Fruit fly (Drosophila melanogaster) whole organism, embryonic: ENCODE data around the gene Srp9.
A peak's percentile ranks its signal among the peaks of the same experiment; 100 is the strongest.

ENCODE experiments used
- BtbVII ChIP-seq: fragments of 200-800 bp; sonication (Bioruptor generic); optimal IDR thresholded peaks from 3 replicates; lab custom pipeline; 2017; ENCODE audit warnings: missing biosample characterization, mild to moderate bottlenecking, missing genetic modification characterization
- CG10147 ChIP-seq: fragments of 200-800 bp; sonication (Bioruptor generic); optimal IDR thresholded peaks from 2 replicates; lab custom pipeline; 2019; ENCODE audit warnings: missing biosample characterization, mild to moderate bottlenecking, missing genetic modification characterization, moderate library complexity
- CG10267 ChIP-seq: fragments of 200-800 bp; sonication (Bioruptor generic); optimal IDR thresholded peaks from 2 replicates; lab custom pipeline; 2018; ENCODE audit warnings: missing biosample characterization, mild to moderate bottlenecking, missing genetic modification characterization, moderate library complexity
- CG10543 ChIP-seq: fragments of 200-800 bp; sonication (Bioruptor generic); optimal IDR thresholded peaks from 3 replicates; lab custom pipeline; 2017; ENCODE audit warnings: missing biosample characterization, mild to moderate bottlenecking, missing genetic modification characterization, moderate library complexity
- CG11695 ChIP-seq: fragments of 200-800 bp; sonication (Bioruptor generic); IDR thresholded peaks from 3 replicates; pipeline ENCODE4 v1.3.6; 2022; ENCODE audit warnings: missing biosample characterization, missing genetic modification characterization
- CG1233 ChIP-seq: fragments of 200-800 bp; sonication (Bioruptor generic); optimal IDR thresholded peaks from 4 replicates; lab custom pipeline; 2018; ENCODE audit warnings: missing biosample characterization, mild to moderate bottlenecking, missing genetic modification characterization
- CG13123 ChIP-seq: fragments of 200-800 bp; sonication (Bioruptor generic); optimal IDR thresholded peaks from 2 replicates; lab custom pipeline; 2016; ENCODE audit warnings: missing biosample characterization, missing genetic modification characterization
- CG15696 ChIP-seq: fragments of 200-800 bp; sonication (Bioruptor generic); optimal IDR thresholded peaks from 2 replicates; lab custom pipeline; 2019; ENCODE audit warnings: missing biosample characterization, mild to moderate bottlenecking, missing genetic modification characterization, moderate library complexity
- CG17359 ChIP-seq: fragments of 200-800 bp; sonication (Bioruptor generic); optimal IDR thresholded peaks from 3 replicates; lab custom pipeline; 2018; ENCODE audit warnings: missing biosample characterization, mild to moderate bottlenecking, missing genetic modification characterization, moderate library complexity
- CG18262 ChIP-seq: fragments of 200-800 bp; optimal IDR thresholded peaks from 3 replicates; lab custom pipeline; 2019; ENCODE audit warnings: missing biosample characterization, mild to moderate bottlenecking, missing genetic modification characterization, moderate library complexity
- CG18599 ChIP-seq: fragments of 200-800 bp; sonication (Bioruptor generic); optimal IDR thresholded peaks from 3 replicates; lab custom pipeline; 2017; ENCODE audit warnings: missing biosample characterization, missing genetic modification characterization, mild to moderate bottlenecking, moderate library complexity, missing genetic modification reagents
- CG18619 ChIP-seq: fragments of 200-800 bp; sonication (Bioruptor generic); optimal IDR thresholded peaks from 3 replicates; lab custom pipeline; 2017; ENCODE audit warnings: missing biosample characterization, mild to moderate bottlenecking, missing genetic modification characterization
- CG2712 ChIP-seq: fragments of 200-800 bp; optimal IDR thresholded peaks from 3 replicates; lab custom pipeline; 2019; ENCODE audit warnings: missing biosample characterization, mild to moderate bottlenecking, missing genetic modification characterization, moderate library complexity
- CG3726 ChIP-seq: fragments of 200-800 bp; sonication (Bioruptor generic); IDR thresholded peaks from 3 replicates; pipeline ENCODE4, ENCODE4 v1.3.6; 2022; ENCODE audit warnings: missing biosample characterization, missing genetic modification characterization
- CG3847 ChIP-seq: fragments of 200-800 bp; sonication (Bioruptor generic); IDR thresholded peaks from 2 replicates; pipeline ENCODE4 v1.3.6; 2022; ENCODE audit warnings: missing biosample characterization, missing genetic modification characterization
- CG7839 ChIP-seq: fragments of 200-800 bp; sonication (Bioruptor generic); optimal IDR thresholded peaks from 3 replicates; lab custom pipeline; 2018; ENCODE audit warnings: missing biosample characterization, mild to moderate bottlenecking, missing genetic modification characterization, moderate library complexity
- CG7928 ChIP-seq: fragments of 200-800 bp; sonication (Bioruptor generic); optimal IDR thresholded peaks from 2 replicates; lab custom pipeline; 2017; ENCODE audit warnings: missing biosample characterization, mild to moderate bottlenecking, missing genetic modification characterization
- Chrac-16 ChIP-seq: fragments of 200-800 bp; sonication (Bioruptor generic); optimal IDR thresholded peaks from 3 replicates; lab custom pipeline; 2016; ENCODE audit warnings: missing biosample characterization, missing genetic modification characterization
- Doc3 ChIP-seq: fragments of 200-800 bp; sonication (Bioruptor generic); IDR thresholded peaks from 3 replicates; pipeline ENCODE4 v1.3.6; 2022; ENCODE audit warnings: missing biosample characterization, missing genetic modification characterization; ENCODE audit not compliant: partially characterized antibody
- Hey ChIP-seq: fragments of 200-800 bp; sonication (Bioruptor generic); optimal IDR thresholded peaks from 3 replicates; lab custom pipeline; 2018; ENCODE audit warnings: missing biosample characterization, mild to moderate bottlenecking, missing genetic modification characterization
- HmgZ ChIP-seq: fragments of 200-800 bp; sonication (Bioruptor generic); optimal IDR thresholded peaks from 2 replicates; lab custom pipeline; 2018; ENCODE audit warnings: missing biosample characterization, mild to moderate bottlenecking, missing genetic modification characterization
- NK7.1 ChIP-seq: fragments of 200-800 bp; sonication (Bioruptor generic); optimal IDR thresholded peaks from 3 replicates; lab custom pipeline; 2016; ENCODE audit warnings: missing biosample characterization, missing genetic modification characterization
- PHDP ChIP-seq: fragments of 200-800 bp; sonication (Bioruptor generic); optimal IDR thresholded peaks from 3 replicates; lab custom pipeline; 2018; ENCODE audit warnings: missing biosample characterization, mild to moderate bottlenecking, missing genetic modification characterization, moderate library complexity
- Pdp1 ChIP-seq, 2 experiments: fragments of 200-800 bp; sonication (Bioruptor generic); optimal IDR thresholded peaks; 3 replicates each; lab custom pipeline; 2016; ENCODE audit warnings: missing biosample characterization in 2 of 2, missing genetic modification characterization in 2 of 2, mild to moderate bottlenecking in 1 of 2, moderate library complexity in 1 of 2
- Tbp ChIP-seq: fragments of >200 bp; optimal IDR thresholded peaks from 2 replicates; lab custom pipeline; 2018; ENCODE audit warnings: missing biosample characterization, missing genetic modification characterization
- amos ChIP-seq: fragments of 200-800 bp; sonication (Bioruptor generic); IDR thresholded peaks from 2 replicates; pipeline ENCODE4 v1.3.6; 2022; ENCODE audit warnings: missing biosample characterization, missing genetic modification characterization; ENCODE audit not compliant: partially characterized antibody
- ap ChIP-seq: fragments of 200-800 bp; sonication (Bioruptor generic); IDR thresholded peaks from 2 replicates; pipeline ENCODE4 v1.3.6; 2022; ENCODE audit warnings: missing biosample characterization, missing genetic modification characterization
- cad ChIP-seq: fragments of >200 bp; optimal IDR thresholded peaks from 2 replicates; lab custom pipeline; 2017; ENCODE audit warnings: missing biosample characterization, missing genetic modification characterization
- corto ChIP-seq: fragments of 200-800 bp; sonication (Bioruptor generic); optimal IDR thresholded peaks from 2 replicates; lab custom pipeline; 2016; ENCODE audit warnings: missing biosample characterization, mild to moderate bottlenecking, missing genetic modification characterization, moderate library complexity
- crp ChIP-seq, 2 experiments: fragments of 200-800 bp; sonication (Bioruptor generic); optimal IDR thresholded peaks; 2 replicates in 1 of 2; 3 replicates in 1 of 2; lab custom pipeline; 2017; ENCODE audit warnings: missing biosample characterization in 2 of 2, missing genetic modification characterization in 2 of 2, mild to moderate bottlenecking in 1 of 2, moderate library complexity in 1 of 2
- cwo ChIP-seq: fragments of 200-800 bp; sonication (Bioruptor generic); optimal IDR thresholded peaks from 3 replicates; lab custom pipeline; 2017; ENCODE audit warnings: missing biosample characterization, missing genetic modification characterization, mild to moderate bottlenecking, moderate library complexity, missing genetic modification reagents
- da ChIP-seq: fragments of 200-800 bp; sonication (Bioruptor generic); optimal IDR thresholded peaks from 2 replicates; lab custom pipeline; 2016; ENCODE audit warnings: missing biosample characterization, missing genetic modification characterization
- dpn ChIP-seq, 2 experiments: fragments of 200-800 bp; sonication (Bioruptor generic); optimal IDR thresholded peaks; 3 replicates each; lab custom pipeline; 2016; ENCODE audit warnings: missing biosample characterization in 2 of 2, missing genetic modification characterization in 2 of 2
- eve ChIP-seq, 2 experiments: fragments of >200 bp; optimal IDR thresholded peaks; 2 replicates each; lab custom pipeline; 2017; ENCODE audit warnings: missing biosample characterization in 2 of 2, missing genetic modification characterization in 2 of 2
- fd3F ChIP-seq: fragments of 200-800 bp; sonication (Bioruptor generic); optimal IDR thresholded peaks from 2 replicates; lab custom pipeline; 2018; ENCODE audit warnings: missing biosample characterization, mild to moderate bottlenecking, missing genetic modification characterization, moderate library complexity
- gcm2 ChIP-seq: fragments of 200-800 bp; sonication (Bioruptor generic); optimal IDR thresholded peaks from 2 replicates; lab custom pipeline; 2016; ENCODE audit warnings: missing biosample characterization, missing genetic modification characterization
- gt ChIP-seq: fragments of 200-800 bp; sonication (Bioruptor generic); IDR thresholded peaks from 2 replicates; pipeline ENCODE4 v1.3.6; 2022; ENCODE audit warnings: missing biosample characterization, missing genetic modification characterization
- otp ChIP-seq: fragments of 200-800 bp; sonication (Bioruptor generic); IDR thresholded peaks from 3 replicates; pipeline ENCODE4, ENCODE4 v1.3.6; 2022; ENCODE audit warnings: missing biosample characterization, missing genetic modification characterization
- pb ChIP-seq: fragments of 200-800 bp; sonication (Bioruptor generic); optimal IDR thresholded peaks from 3 replicates; lab custom pipeline; 2016; ENCODE audit warnings: missing biosample characterization, missing genetic modification characterization
- phol ChIP-seq: fragments of 200-800 bp; sonication (Bioruptor generic); optimal IDR thresholded peaks from 3 replicates; lab custom pipeline; 2018; ENCODE audit warnings: missing biosample characterization, mild to moderate bottlenecking, missing genetic modification characterization, moderate library complexity
- prd ChIP-seq, 3 experiments: fragments of >200 bp in 2 of 3; fragments of 200-800 bp in 1 of 3; sonication (Bioruptor generic) in 1 of 3; optimal IDR thresholded peaks in 2 of 3; IDR thresholded peaks in 1 of 3; 2 replicates in 2 of 3; 3 replicates in 1 of 3; pipeline versions ENCODE4 v1.3.6 to Lab custom; 2017 to 2022; ENCODE audit warnings: missing biosample characterization in 1 of 3, missing genetic modification characterization in 1 of 3
- ranshi ChIP-seq: fragments of 200-800 bp; sonication (Bioruptor generic); IDR thresholded peaks from 2 replicates; pipeline ENCODE4 v1.3.6; 2022; ENCODE audit warnings: missing biosample characterization, missing genetic modification characterization
- sens ChIP-seq: fragments of 200-800 bp; sonication (Bioruptor generic); peaks from one replicate; lab custom pipeline; 2016; ENCODE audit warnings: missing biosample characterization, missing genetic modification characterization
- sens-2 ChIP-seq: fragments of 200-800 bp; sonication (Bioruptor generic); IDR thresholded peaks from 2 replicates; pipeline ENCODE4 v1.3.6; 2022; ENCODE audit warnings: missing biosample characterization, missing genetic modification characterization
- sim ChIP-seq: fragments of 200-800 bp; sonication (Bioruptor generic); IDR thresholded peaks from 2 replicates; pipeline ENCODE4 v1.3.6; 2022; ENCODE audit warnings: missing biosample characterization, missing genetic modification characterization
- so ChIP-seq: fragments of 200-800 bp; sonication (Bioruptor generic); IDR thresholded peaks from 3 replicates; pipeline ENCODE4 v1.3.6; 2022; ENCODE audit warnings: missing biosample characterization, missing genetic modification characterization
- sr ChIP-seq: fragments of 200-800 bp; sonication (Bioruptor generic); IDR thresholded peaks from 3 replicates; pipeline ENCODE4 v1.3.6; 2022; ENCODE audit warnings: missing biosample characterization, missing genetic modification characterization
- ttk ChIP-seq: fragments of 200-800 bp; sonication (Bioruptor generic); IDR thresholded peaks from 2 replicates; pipeline ENCODE4 v2.1.2; 2022; ENCODE audit warnings: missing biosample characterization, missing genetic modification characterization
- vvl ChIP-seq: fragments of 200-800 bp; sonication (Bioruptor generic); IDR thresholded peaks from 2 replicates; pipeline ENCODE4 v1.3.6; 2022; ENCODE audit warnings: missing biosample characterization, missing genetic modification characterization
- zfh1 ChIP-seq: fragments of 200-800 bp; sonication (Bioruptor generic); IDR thresholded peaks from 3 replicates; pipeline ENCODE4 v1.3.6; 2022; ENCODE audit warnings: missing biosample characterization, missing genetic modification characterization

Srp9 gene

DNA sequence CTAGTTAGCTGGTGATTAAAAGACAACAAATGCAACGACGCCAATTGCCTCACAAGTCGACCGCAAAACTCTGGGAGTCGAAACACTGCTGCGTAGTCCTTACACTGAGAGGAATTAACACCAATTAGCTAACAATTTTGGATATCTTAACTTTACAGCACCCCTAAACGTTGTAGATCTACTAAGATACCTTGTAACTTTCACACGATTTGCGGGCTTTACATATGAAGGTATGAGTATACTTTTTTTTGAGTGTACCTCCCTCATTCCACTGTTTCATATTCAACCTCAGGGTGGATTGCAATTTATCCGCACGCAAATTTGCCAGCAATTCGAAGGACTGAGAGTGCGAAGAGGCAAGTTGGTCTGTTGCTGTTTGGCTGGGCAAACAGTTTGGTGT lies 27.4 kb downstream of the Srp9 start (continued):
- TF ChIP-seq Tbp (no peak), CG18262 (tag; lab: Kevin White, UChicago) (peak; percentile 21), NK7.1 (no peak), Doc3 (GFP tag; lab: Robert Waterston, UW) (no peak), cad (GFP tag; lab: Kevin White, UChicago) (no peak), CG18619 (GFP tag; lab: Kevin White, UChicago) (no peak), otp (GFP tag; lab: Robert Waterston, UW) (0 out of 3 replicates have a peak, but pooled peaks have one; percentile 31), phol (peak; percentile 7), CG18599 (no peak), CG2712 (tag; lab: Kevin White, UChicago) (peak; percentile 9), CG1233 (GFP tag; lab: Kevin White, UChicago) (no peak), gt (GFP tag; lab: Robert Waterston, UW) (no peak), CG15696 (tag; lab: Kevin White, UChicago) (peak; percentile 29), prd (optimal IDR thresholded peaks at IDR 0.05; lab: Kevin White, UChicago) (no peak), prd (GFP tag; IDR thresholded peaks at IDR 0.05; lab: Robert Waterston, UW) (peak; percentile 50; the same call in 2 of the 3 replicates), CG10147 (GFP tag; lab: Kevin White, UChicago) (no peak), CG3726 (GFP tag; lab: Robert Waterston, UW) (no peak), CG13123 (GFP tag; lab: Kevin White, UChicago) (no peak), CG10267 (tag; lab: Kevin White, UChicago) (peak; percentile 0), corto (GFP tag; lab: Kevin White, UChicago) (no peak), dpn (GFP tag; optimal IDR thresholded peaks at IDR 0.05; lab: Kevin White, UChicago) (no peak), ttk (GFP tag; lab: Robert Waterston, UW) (no peak), sr (GFP tag; lab: Robert Waterston, UW) (no peak), fd3F (GFP tag; lab: Kevin White, UChicago) (no peak), Pdp1 (GFP tag; optimal IDR thresholded peaks at IDR 0.05; lab: Kevin White, UChicago) (no peak), sim (GFP tag; lab: Robert Waterston, UW) (no peak), sens-2 (GFP tag; lab: Robert Waterston, UW) (0 out of 2 replicates have a peak, but pooled peaks have one; percentile 6), Chrac-16 (GFP tag; lab: Kevin White, UChicago) (peak; percentile 26), sens (GFP tag; lab: Kevin White, UChicago) (peak; percentile 66), HmgZ (tag; lab: Kevin White, UChicago) (no peak), CG3847 (GFP tag; lab: Robert Waterston, UW) (no peak), zfh1 (GFP tag; lab: Robert Waterston, UW) (0 out of 3 replicates have a peak, but pooled peaks have one; percentile 50), ap (no peak), gcm2 (GFP tag; lab: Kevin White, UChicago) (no peak), crp (GFP tag; optimal IDR thresholded peaks at IDR 0.05; lab: Kevin White, UChicago) (no peak), cwo (GFP tag; lab: Kevin White, UChicago) (no peak), CG7928 (GFP tag; lab: Kevin White, UChicago) (no peak), CG10543 (GFP tag; lab: Kevin White, UChicago) (no peak), da (GFP tag; lab: Kevin White, UChicago) (no peak), CG7839 (tag; lab: Kevin White, UChicago) (peak; percentile 16), BtbVII (GFP tag; lab: Kevin White, UChicago) (no peak), CG11695 (GFP tag; lab: Robert Waterston, UW) (no peak), CG17359 (tag; lab: Kevin White, UChicago) (peak; percentile 5), amos (no peak), PHDP (tag; lab: Kevin White, UChicago) (no peak), pb (GFP tag; lab: Kevin White, UChicago) (no peak), so (GFP tag; lab: Robert Waterston, UW) (no peak), vvl (0 out of 2 replicates have a peak, but pooled peaks have one; percentile 32), eve (GFP tag; optimal IDR thresholded peaks at IDR 0.05; lab: Kevin White, UChicago) (peak in 1 of 2 experiments; percentile 5), Hey (no peak), ranshi (GFP tag; lab: Robert Waterston, UW) (no peak)
